Worm (Caenorhabditis elegans): Measurements from ENCODE around the gene ztf-31.

ce11 chrIII:7291216-7291615, 50.1 kb downstream of the ztf-31 start:
- no peak for TF ChIP-seq daf-19 (GFP tag; conservative IDR thresholded peaks at IDR 0.05)
- TF ChIP-seq fkh-10 (GFP tag; optimal IDR thresholded peaks at IDR 0.05) = no peak
- TF ChIP-seq nhr-10 (tag; optimal IDR thresholded peaks at IDR 0.05) = no peak
- peak in 1 of 2 experiments; percentile 52 for TF ChIP-seq unc-62 (GFP tag; optimal IDR thresholded peaks at IDR 0.05 in 1 of 2)
- no peak for TF ChIP-seq unc-62 (tag; optimal IDR thresholded peaks at IDR 0.05)
